Worm (Caenorhabditis elegans): ENCODE data around the gene B0252.1.
A peak's percentile ranks its signal among the peaks of the same experiment; 100 is the strongest.

Gene B0252.1

ce11 chrII:6891838-6892237, 27.6 kb upstream of the B0252.1 start (continued):
- TF ChIP-seq ztf-11 (tag; optimal IDR thresholded peaks at IDR 0.05): no peak
- TF ChIP-seq nhr-20 (tag; optimal IDR thresholded peaks at IDR 0.05): peak; percentile 99
- peak; percentile 51 to 71 for TF ChIP-seq lsy-2 (tag; optimal IDR thresholded peaks at IDR 0.05)
- no peak for TF ChIP-seq unc-30 (tag; optimal IDR thresholded peaks at IDR 0.05)
- no peak for TF ChIP-seq nhr-76 (tag; optimal IDR thresholded peaks at IDR 0.05)
- TF ChIP-seq mdl-1 (tag; optimal IDR thresholded peaks at IDR 0.05): peak in 1 of 2 experiments; percentile 91
- TF ChIP-seq irx-1 (tag; optimal IDR thresholded peaks at IDR 0.05): no peak
- peak; percentile 99 for TF ChIP-seq nhr-19 (GFP tag; conservative IDR thresholded peaks at IDR 0.05)
- TF ChIP-seq nhr-47 (tag; optimal IDR thresholded peaks at IDR 0.05): peak; percentile 54
- TF ChIP-seq alr-1 (tag; optimal IDR thresholded peaks at IDR 0.05; ENCODE audit: borderline replicate concordance): no peak
- TF ChIP-seq F16B12.6 (tag; optimal IDR thresholded peaks at IDR 0.05): no peak
- no peak for TF ChIP-seq C34B4.2 (tag; optimal IDR thresholded peaks at IDR 0.05)
- TF ChIP-seq nhr-85 (tag): peak; percentile 69
- no peak for TF ChIP-seq egl-13 (tag; optimal IDR thresholded peaks at IDR 0.05)
- TF ChIP-seq hpl-2 (GFP tag; optimal IDR thresholded peaks at IDR 0.05): no peak
- no peak for TF ChIP-seq mab-9 (GFP tag; IDR thresholded peaks at IDR 0.05)
- TF ChIP-seq pag-3 (tag; optimal IDR thresholded peaks at IDR 0.05; ENCODE audit: borderline replicate concordance, insufficient read depth): no peak
- TF ChIP-seq nhr-12 (tag; optimal IDR thresholded peaks at IDR 0.05): no peak
- TF ChIP-seq ceh-82 (tag; optimal IDR thresholded peaks at IDR 0.05): peak in 2 of 3 experiments; percentile 29 to 40
- no peak for TF ChIP-seq ceh-90 (tag; optimal IDR thresholded peaks at IDR 0.05)
- TF ChIP-seq lin-39 (tag; optimal IDR thresholded peaks at IDR 0.05): no peak
- TF ChIP-seq tlp-1 (tag; optimal IDR thresholded peaks at IDR 0.05): no peak
- TF ChIP-seq nhr-237 (tag; optimal IDR thresholded peaks at IDR 0.05): no peak
- TF ChIP-seq dsc-1 (tag; optimal IDR thresholded peaks at IDR 0.05): no peak
- TF ChIP-seq mep-1 (tag; optimal IDR thresholded peaks at IDR 0.05): peak; percentile 63
- TF ChIP-seq ceh-8 (GFP tag; optimal IDR thresholded peaks at IDR 0.05): no peak
- TF ChIP-seq dpl-1 (GFP tag; optimal IDR thresholded peaks at IDR 0.05): peak; percentile 15 to 46 (median 32)
- no peak for TF ChIP-seq zip-4 (GFP tag; optimal IDR thresholded peaks at IDR 0.05)
- no peak for TF ChIP-seq fos-1 (tag; optimal IDR thresholded peaks at IDR 0.05)
- no peak for TF ChIP-seq mef-2 (tag; optimal IDR thresholded peaks at IDR 0.05)
- peak; percentile 96 for TF ChIP-seq nhr-71 (tag; optimal IDR thresholded peaks at IDR 0.05)
- no peak for TF ChIP-seq nhr-84 (tag; optimal IDR thresholded peaks at IDR 0.05)
- TF ChIP-seq snpc-4 (tag; optimal IDR thresholded peaks at IDR 0.05): no peak
- TF ChIP-seq ces-1 (GFP tag; optimal IDR thresholded peaks at IDR 0.05): no peak
- no peak for TF ChIP-seq ets-5 (GFP tag; IDR thresholded peaks at IDR 0.05)
- no peak for TF ChIP-seq ama-1 (optimal IDR thresholded peaks at IDR 0.05)
- TF ChIP-seq unc-98 (GFP tag; IDR thresholded peaks at IDR 0.05): no peak
- peak; percentile 93 for TF ChIP-seq snu-23 (GFP tag; optimal IDR thresholded peaks at IDR 0.05)
- no peak for TF ChIP-seq fkh-8 (tag; optimal IDR thresholded peaks at IDR 0.05)
- no peak for TF ChIP-seq hlh-17 (GFP tag; optimal IDR thresholded peaks at IDR 0.05; ENCODE audit: borderline replicate concordance)
- TF ChIP-seq lin-35 (GFP tag; optimal IDR thresholded peaks at IDR 0.05): peak; percentile 50 to 82
- TF ChIP-seq pax-3 (tag; optimal IDR thresholded peaks at IDR 0.05): peak; percentile 47
- no peak for TF ChIP-seq fkh-4 (tag; optimal IDR thresholded peaks at IDR 0.05; ENCODE audit: borderline replicate concordance)
- TF ChIP-seq ztf-4 (tag; optimal IDR thresholded peaks at IDR 0.05): peak; percentile 78
- no peak for TF ChIP-seq unc-62 (GFP tag; optimal IDR thresholded peaks at IDR 0.05)
- TF ChIP-seq aha-1 (tag; optimal IDR thresholded peaks at IDR 0.05): no peak
- TF ChIP-seq ceh-88 (GFP tag; IDR thresholded peaks at IDR 0.05): no peak
- TF ChIP-seq zag-1 (tag; optimal IDR thresholded peaks at IDR 0.05): no peak
- peak; percentile 69 for TF ChIP-seq elt-2 (tag; optimal IDR thresholded peaks at IDR 0.05)
- TF ChIP-seq nhr-77 (tag; optimal IDR thresholded peaks at IDR 0.05): peak; percentile 48
- no peak for TF ChIP-seq egl-27 (tag; optimal IDR thresholded peaks at IDR 0.05)
- peak; percentile 42 for TF ChIP-seq swsn-7 (tag; optimal IDR thresholded peaks at IDR 0.05)
- peak; percentile 62 for TF ChIP-seq C16A3.4 (tag; optimal IDR thresholded peaks at IDR 0.05)
